Fruit fly (Drosophila melanogaster) whole organism, embryonic: Measurements from ENCODE around the gene loj.

Experiments used
- Antp ChIP-seq: fragments of 200-800 bp; sonication (Bioruptor generic); optimal IDR thresholded peaks from 3 replicates; lab custom pipeline; 2016; ENCODE audit warnings: missing biosample characterization, missing genetic modification characterization
- BEAF-32 ChIP-seq: fragments of 200-800 bp; sonication (Bioruptor generic); optimal IDR thresholded peaks from 3 replicates; lab custom pipeline; 2017; ENCODE audit warnings: missing biosample characterization, missing genetic modification characterization, mild to moderate bottlenecking, moderate library complexity, missing genetic modification reagents
- CG11456 ChIP-seq: fragments of 200-800 bp; sonication (Bioruptor generic); IDR thresholded peaks from 3 replicates; pipeline ENCODE4 v1.3.6; 2022; ENCODE audit warnings: missing biosample characterization, missing genetic modification characterization
- CG11560 ChIP-seq: fragments of 200-800 bp; sonication (Bioruptor generic); IDR thresholded peaks from 3 replicates; pipeline ENCODE4 v1.3.6; 2022; ENCODE audit warnings: missing biosample characterization, missing genetic modification characterization
- CG15011 ChIP-seq: fragments of 200-800 bp; sonication (Bioruptor generic); optimal IDR thresholded peaks from 3 replicates; lab custom pipeline; 2018; ENCODE audit warnings: missing biosample characterization, mild to moderate bottlenecking, missing genetic modification characterization
- CG17361 ChIP-seq: fragments of 200-800 bp; sonication (Bioruptor generic); IDR thresholded peaks from 3 replicates; pipeline ENCODE4 v1.3.6; 2022; ENCODE audit warnings: missing biosample characterization, missing genetic modification characterization
- CG18262 ChIP-seq: fragments of 200-800 bp; optimal IDR thresholded peaks from 3 replicates; lab custom pipeline; 2019; ENCODE audit warnings: missing biosample characterization, mild to moderate bottlenecking, missing genetic modification characterization, moderate library complexity
- CG2120 ChIP-seq: fragments of 200-800 bp; sonication (Bioruptor generic); optimal IDR thresholded peaks from 3 replicates; lab custom pipeline; 2016; ENCODE audit warnings: missing biosample characterization, missing genetic modification characterization
- CG4404 ChIP-seq: fragments of 200-800 bp; sonication (Bioruptor generic); IDR thresholded peaks from 2 replicates; pipeline ENCODE4 v1.3.6; 2022; ENCODE audit warnings: missing biosample characterization, missing genetic modification characterization
- CG7786 ChIP-seq: fragments of 200-800 bp; sonication (Bioruptor generic); optimal IDR thresholded peaks from 2 replicates; lab custom pipeline; 2016; ENCODE audit warnings: missing biosample characterization, missing genetic modification characterization
- CG7839 ChIP-seq: fragments of 200-800 bp; sonication (Bioruptor generic); optimal IDR thresholded peaks from 3 replicates; lab custom pipeline; 2018; ENCODE audit warnings: missing biosample characterization, mild to moderate bottlenecking, missing genetic modification characterization, moderate library complexity
- CG9215 ChIP-seq: fragments of 200-800 bp; sonication (Bioruptor generic); IDR thresholded peaks from 2 replicates; pipeline ENCODE4 v1.3.6; 2022; ENCODE audit warnings: missing biosample characterization, missing genetic modification characterization
- CG9437 ChIP-seq: fragments of 200-800 bp; sonication (Bioruptor generic); optimal IDR thresholded peaks from 2 replicates; lab custom pipeline; 2018; ENCODE audit warnings: missing biosample characterization, mild to moderate bottlenecking, missing genetic modification characterization
- CG9817 ChIP-seq: fragments of 200-800 bp; sonication (Bioruptor generic); optimal IDR thresholded peaks from 2 replicates; lab custom pipeline; 2018; ENCODE audit warnings: missing biosample characterization, mild to moderate bottlenecking, missing genetic modification characterization, moderate library complexity
- CHES-1-like ChIP-seq: fragments of 200-800 bp; sonication (Bioruptor generic); optimal IDR thresholded peaks from 2 replicates; lab custom pipeline; 2016; ENCODE audit warnings: missing biosample characterization, missing genetic modification characterization
- CkIIα-i1 ChIP-seq: fragments of 200-800 bp; sonication (Bioruptor generic); IDR thresholded peaks from 2 replicates; pipeline ENCODE4 v1.3.6; 2022; ENCODE audit warnings: missing biosample characterization, missing genetic modification characterization
- CoRest ChIP-seq: fragments of 200-800 bp; sonication (Bioruptor generic); optimal IDR thresholded peaks from 3 replicates; lab custom pipeline; 2018; ENCODE audit warnings: missing biosample characterization, mild to moderate bottlenecking, missing genetic modification characterization, moderate library complexity
- D19A ChIP-seq: fragments of 200-800 bp; optimal IDR thresholded peaks from 3 replicates; lab custom pipeline; 2019; ENCODE audit warnings: missing biosample characterization, mild to moderate bottlenecking, missing genetic modification characterization, moderate library complexity
- D19B ChIP-seq: fragments of 200-800 bp; sonication (Bioruptor generic); optimal IDR thresholded peaks from 2 replicates; lab custom pipeline; 2017; ENCODE audit warnings: missing biosample characterization, mild to moderate bottlenecking, missing genetic modification characterization
- Dip3 ChIP-seq: fragments of 200-800 bp; sonication (Bioruptor generic); optimal IDR thresholded peaks from 3 replicates; lab custom pipeline; 2016; ENCODE audit warnings: missing biosample characterization, missing genetic modification characterization
- Dll ChIP-seq: fragments of 200-800 bp; sonication (Bioruptor generic); IDR thresholded peaks from 4 replicates; pipeline ENCODE4 v1.3.6; 2022; ENCODE audit warnings: missing biosample characterization, missing genetic modification characterization; ENCODE audit not compliant: partially characterized antibody
- Dp ChIP-seq: fragments of 200-800 bp; sonication (Bioruptor generic); optimal IDR thresholded peaks from 2 replicates; lab custom pipeline; 2018; ENCODE audit warnings: missing biosample characterization, mild to moderate bottlenecking, missing genetic modification characterization, moderate library complexity
- Fer1 ChIP-seq: fragments of 200-800 bp; sonication (Bioruptor generic); optimal IDR thresholded peaks from 2 replicates; lab custom pipeline; 2017; ENCODE audit warnings: missing biosample characterization, mild to moderate bottlenecking, missing genetic modification characterization
- HLHmδ ChIP-seq: fragments of 200-800 bp; sonication (Bioruptor generic); optimal IDR thresholded peaks from 2 replicates; lab custom pipeline; 2018; ENCODE audit warnings: missing biosample characterization, mild to moderate bottlenecking, missing genetic modification characterization, moderate library complexity
- HmgZ ChIP-seq: fragments of 200-800 bp; sonication (Bioruptor generic); optimal IDR thresholded peaks from 2 replicates; lab custom pipeline; 2018; ENCODE audit warnings: missing biosample characterization, mild to moderate bottlenecking, missing genetic modification characterization
- Hr51 ChIP-seq, 2 experiments: fragments of 200-800 bp; sonication (Bioruptor generic); optimal IDR thresholded peaks; 2 replicates in 1 of 2; 3 replicates in 1 of 2; lab custom pipeline; 2016 to 2018; ENCODE audit warnings: missing biosample characterization in 2 of 2, missing genetic modification characterization in 2 of 2, mild to moderate bottlenecking in 1 of 2, moderate library complexity in 1 of 2
- Mad ChIP-seq: fragments of 200-800 bp; sonication (Bioruptor generic); optimal IDR thresholded peaks from 2 replicates; lab custom pipeline; 2016; ENCODE audit warnings: missing biosample characterization, missing genetic modification characterization
- Med ChIP-seq: fragments of 200-800 bp; sonication (Bioruptor generic); peaks from one replicate; lab custom pipeline; 2016; ENCODE audit warnings: missing biosample characterization, missing genetic modification characterization, mild to moderate bottlenecking, inconsistent platforms, moderate library complexity
- Meics ChIP-seq: fragments of 200-800 bp; sonication (Bioruptor generic); optimal IDR thresholded peaks from 2 replicates; lab custom pipeline; 2017; ENCODE audit warnings: missing biosample characterization, mild to moderate bottlenecking, missing genetic modification characterization
- Ravus ChIP-seq: fragments of 200-800 bp; sonication (Bioruptor generic); IDR thresholded peaks from 2 replicates; pipeline ENCODE4 v1.3.6; 2022; ENCODE audit warnings: missing biosample characterization, missing genetic modification characterization
- Rfx ChIP-seq: fragments of 200-800 bp; sonication (Bioruptor generic); IDR thresholded peaks from 2 replicates; pipeline ENCODE4 v1.3.6; 2022; ENCODE audit warnings: missing biosample characterization, missing genetic modification characterization
- bab2 ChIP-seq: fragments of 200-800 bp; sonication (Bioruptor generic); optimal IDR thresholded peaks from 2 replicates; lab custom pipeline; 2016; ENCODE audit warnings: missing biosample characterization, missing genetic modification characterization
- dmrt99B ChIP-seq: fragments of 200-800 bp; sonication (Bioruptor generic); optimal IDR thresholded peaks from 2 replicates; lab custom pipeline; 2018; ENCODE audit warnings: missing biosample characterization, mild to moderate bottlenecking, missing genetic modification characterization, moderate library complexity
- ewg ChIP-seq: fragments of 200-800 bp; sonication (Bioruptor generic); optimal IDR thresholded peaks from 3 replicates; lab custom pipeline; 2017; ENCODE audit warnings: mild to moderate bottlenecking, missing biosample characterization, missing genetic modification reagents, missing genetic modification characterization
- fd3F ChIP-seq: fragments of 200-800 bp; sonication (Bioruptor generic); optimal IDR thresholded peaks from 2 replicates; lab custom pipeline; 2018; ENCODE audit warnings: missing biosample characterization, mild to moderate bottlenecking, missing genetic modification characterization, moderate library complexity
- gcm ChIP-seq: fragments of 200-800 bp; sonication (Bioruptor generic); optimal IDR thresholded peaks from 2 replicates; lab custom pipeline; 2019; ENCODE audit warnings: missing biosample characterization, mild to moderate bottlenecking, missing genetic modification characterization, moderate library complexity
- ken ChIP-seq: fragments of 200-800 bp; sonication (Bioruptor generic); IDR thresholded peaks from 3 replicates; pipeline ENCODE4 v1.3.6; 2022; ENCODE audit warnings: missing biosample characterization, missing genetic modification characterization
- klu ChIP-seq: fragments of 200-800 bp; sonication (Bioruptor generic); IDR thresholded peaks from 2 replicates; pipeline ENCODE4 v1.3.6; 2022; ENCODE audit warnings: missing biosample characterization, missing genetic modification characterization
- maf-S ChIP-seq: fragments of 200-800 bp; sonication (Bioruptor generic); optimal IDR thresholded peaks from 2 replicates; lab custom pipeline; 2016; ENCODE audit warnings: missing biosample characterization, missing genetic modification characterization
- nom ChIP-seq: fragments of 200-800 bp; sonication (Bioruptor generic); optimal IDR thresholded peaks from 2 replicates; lab custom pipeline; 2017; ENCODE audit warnings: missing biosample characterization, missing genetic modification characterization, mild to moderate bottlenecking, moderate library complexity, missing genetic modification reagents
- org-1 ChIP-seq: fragments of 200-800 bp; sonication (Bioruptor generic); optimal IDR thresholded peaks from 2 replicates; lab custom pipeline; 2017; ENCODE audit warnings: missing biosample characterization, missing genetic modification characterization
- rib ChIP-seq: fragments of 200-800 bp; sonication (Bioruptor generic); IDR thresholded peaks from 2 replicates; pipeline ENCODE4 v1.3.6; 2022; ENCODE audit warnings: missing biosample characterization, missing genetic modification characterization
- ro ChIP-seq: fragments of 200-800 bp; sonication (Bioruptor generic); IDR thresholded peaks from 2 replicates; pipeline ENCODE4 v1.3.6; 2022; ENCODE audit warnings: missing biosample characterization, missing genetic modification characterization
- sd ChIP-seq: fragments of 200-800 bp; sonication (Bioruptor generic); optimal IDR thresholded peaks from 3 replicates; lab custom pipeline; 2018; ENCODE audit warnings: missing biosample characterization, mild to moderate bottlenecking, missing genetic modification characterization, moderate library complexity
- sima ChIP-seq: fragments of 200-800 bp; sonication (Bioruptor generic); optimal IDR thresholded peaks from 2 replicates; lab custom pipeline; 2016; ENCODE audit warnings: missing biosample characterization, missing genetic modification characterization
- sob ChIP-seq: fragments of 200-800 bp; sonication (Bioruptor generic); IDR thresholded peaks from 2 replicates; pipeline ENCODE4 v1.3.6; 2022; ENCODE audit warnings: missing biosample characterization, missing genetic modification characterization
- tap ChIP-seq: fragments of 200-800 bp; optimal IDR thresholded peaks from 3 replicates; lab custom pipeline; 2019; ENCODE audit warnings: missing biosample characterization, mild to moderate bottlenecking, missing genetic modification characterization, moderate library complexity
- tll ChIP-seq, 2 experiments: fragments of 200-800 bp in 1 of 2; fragments of >200 bp in 1 of 2; sonication (Bioruptor generic) in 1 of 2; optimal IDR thresholded peaks; 2 replicates each; lab custom pipeline; 2017 to 2019; ENCODE audit warnings: missing biosample characterization in 2 of 2, missing genetic modification characterization in 2 of 2, mild to moderate bottlenecking in 1 of 2, moderate library complexity in 1 of 2
- vnd ChIP-seq: fragments of 200-800 bp; sonication (Bioruptor generic); IDR thresholded peaks from 3 replicates; pipeline ENCODE4 v1.3.6; 2022; ENCODE audit warnings: missing biosample characterization, missing genetic modification characterization; ENCODE audit not compliant: partially characterized antibody
- zfh2 ChIP-seq: fragments of 200-800 bp; sonication (Bioruptor generic); optimal IDR thresholded peaks from 2 replicates; lab custom pipeline; 2016; ENCODE audit warnings: missing biosample characterization, missing genetic modification characterization

Gene loj

DNA sequence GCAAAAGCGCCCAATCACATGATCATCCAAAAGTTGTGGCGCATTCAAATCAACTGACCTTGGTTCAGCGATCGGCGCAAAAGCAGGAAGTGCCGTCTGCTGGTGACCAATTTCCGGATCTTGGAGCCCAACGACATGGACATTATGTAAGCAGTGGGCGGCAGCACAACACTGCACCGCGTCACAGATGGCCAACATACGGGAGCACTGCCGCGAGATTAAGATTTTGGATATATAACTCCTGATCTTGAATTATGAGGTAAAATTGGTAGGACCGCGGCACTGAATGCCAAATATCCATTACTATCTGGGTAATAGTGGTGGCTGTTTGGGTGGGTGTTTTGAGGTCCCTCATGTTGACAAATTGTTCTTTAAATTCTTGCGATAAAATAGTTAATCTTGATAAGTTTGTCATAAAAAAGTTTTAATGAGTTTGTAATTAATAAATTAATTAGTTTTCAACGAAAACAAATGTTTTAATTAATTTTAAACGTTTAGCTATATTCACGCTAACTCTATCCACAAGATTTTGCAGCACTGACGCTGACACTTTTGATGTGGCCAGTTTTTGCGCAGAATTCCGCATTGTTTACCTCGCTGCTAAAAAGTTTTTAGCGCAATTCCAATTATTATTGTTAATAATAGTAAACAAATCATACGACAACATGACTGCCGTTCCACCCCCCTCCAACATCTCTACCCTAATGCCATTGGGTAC lies 19.7 kb upstream of the loj start, which contains the start of the genes CG13295 and CG6610 (continued):
- TF ChIP-seq Dp (GFP tag; lab: Kevin White, UChicago) = peak; percentile 4
- peak; percentile 52 for TF ChIP-seq Meics (GFP tag; lab: Kevin White, UChicago)
- TF ChIP-seq D19B (GFP tag; lab: Kevin White, UChicago) = peak; percentile 41
- peak; percentile 25 for TF ChIP-seq CG7786
- TF ChIP-seq CG18262 (tag; lab: Kevin White, UChicago) = peak; percentile 51
- TF ChIP-seq BEAF-32 (GFP tag; lab: Kevin White, UChicago) = peak; percentile 38
- TF ChIP-seq Rfx (GFP tag; lab: Robert Waterston, UW) = peak; percentile 72
- no peak for TF ChIP-seq CG11560 (tag; lab: Robert Waterston, UW)
- TF ChIP-seq Ravus (GFP tag; lab: Robert Waterston, UW) = no peak
- TF ChIP-seq CG4404 = peak; percentile 42; the same call in 1 of the 2 replicates
- peak; percentile 54 for TF ChIP-seq klu
- no peak for TF ChIP-seq maf-S (GFP tag; lab: Kevin White, UChicago)
- peak; percentile 45 for TF ChIP-seq Dip3 (GFP tag; lab: Kevin White, UChicago)
- TF ChIP-seq org-1 (GFP tag; lab: Kevin White, UChicago) = no peak
- TF ChIP-seq Mad (GFP tag; lab: Kevin White, UChicago) = peak; percentile 26
- peak in 1 of 2 experiments; percentile 52 for TF ChIP-seq tll (GFP tag; optimal IDR thresholded peaks at IDR 0.05; lab: Kevin White, UChicago)
- TF ChIP-seq CG9437 (GFP tag; lab: Kevin White, UChicago) = peak; percentile 22
- peak; percentile 42 for TF ChIP-seq D19A (tag; lab: Kevin White, UChicago)
- TF ChIP-seq rib (GFP tag; lab: Robert Waterston, UW) = no peak
- TF ChIP-seq Hr51 (GFP tag; optimal IDR thresholded peaks at IDR 0.05; lab: Kevin White, UChicago) = peak; percentile 59 to 68
- TF ChIP-seq sd (tag; lab: Kevin White, UChicago) = peak; percentile 92
- peak; percentile 36 for TF ChIP-seq CG15011
- peak; percentile 76 for TF ChIP-seq CG9817
- 0 out of 4 replicates have a peak, but pooled peaks have one; percentile 23 for TF ChIP-seq Dll (GFP tag; lab: Robert Waterston, UW)
- TF ChIP-seq CHES-1-like (GFP tag; lab: Kevin White, UChicago) = peak; percentile 26
- peak; percentile 37 for TF ChIP-seq Fer1 (GFP tag; lab: Kevin White, UChicago)
- peak; percentile 2 for TF ChIP-seq nom (GFP tag; lab: Kevin White, UChicago)
- TF ChIP-seq HLHmδ (GFP tag; lab: Kevin White, UChicago) = no peak
- peak; percentile 21 for TF ChIP-seq Antp
- peak; percentile 27 for TF ChIP-seq bab2 (GFP tag; lab: Kevin White, UChicago)
- TF ChIP-seq CG9215 (GFP tag; lab: Robert Waterston, UW) = peak; percentile 66
- peak; percentile 72; the same call in 2 of the 3 replicates for TF ChIP-seq CG17361 (GFP tag; lab: Robert Waterston, UW)
- TF ChIP-seq CG7839 (tag; lab: Kevin White, UChicago) = peak; percentile 62
- no peak for TF ChIP-seq vnd (GFP tag; lab: Robert Waterston, UW)
- peak; percentile 60 for TF ChIP-seq fd3F (GFP tag; lab: Kevin White, UChicago)
- peak; percentile 3; the same call in 1 of the 3 replicates for TF ChIP-seq CG11456 (GFP tag; lab: Robert Waterston, UW)

- no peak for TF ChIP-seq dmrt99B (tag; lab: Kevin White, UChicago)
- no peak for TF ChIP-seq tap
- peak; percentile 39 for TF ChIP-seq Med (GFP tag; lab: Kevin White, UChicago)
- no peak for TF ChIP-seq CG2120 (GFP tag; lab: Kevin White, UChicago)
- no peak for TF ChIP-seq ken (GFP tag; lab: Robert Waterston, UW)
- TF ChIP-seq HmgZ = no peak
- TF ChIP-seq zfh2 = no peak
- peak; percentile 82 for TF ChIP-seq ewg
- 0 out of 2 replicates have a peak, but pooled peaks have one; percentile 9 for TF ChIP-seq sob (GFP tag; lab: Robert Waterston, UW)
- no peak for TF ChIP-seq ro
- TF ChIP-seq sima = no peak
- no peak for TF ChIP-seq CkIIα-i1 (GFP tag; lab: Robert Waterston, UW)
- no peak for TF ChIP-seq CoRest (tag; lab: Kevin White, UChicago)
- TF ChIP-seq gcm (GFP tag; lab: Kevin White, UChicago) = no peak
These were observed 18.4 kb upstream of the loj start, which contains the start of gene ssp6 for dm6 chr3L:6076429-6076828. TSS of gene ssp6 (plus strand) at chr3L:6076722.
